Worm (Caenorhabditis elegans): ENCODE measurements around the gene F15H10.12.

ce11 chrV:10361830-10362397 is 48.0 kb downstream of the F15H10.12 start, which contains the start of gene cash-1:
- TF ChIP-seq ceh-82 (tag; optimal IDR thresholded peaks at IDR 0.05) (no peak), mdl-1 (tag; optimal IDR thresholded peaks at IDR 0.05) (peak in 1 of 2 experiments; percentile 45), R02D3.7 (tag; optimal IDR thresholded peaks at IDR 0.05) (no peak), ztf-11 (tag; optimal IDR thresholded peaks at IDR 0.05) (no peak), fos-1 (tag; optimal IDR thresholded peaks at IDR 0.05) (peak; percentile 59), ZK546.5 (tag; optimal IDR thresholded peaks at IDR 0.05) (no peak), ztf-4 (tag; optimal IDR thresholded peaks at IDR 0.05) (no peak), elt-3 (tag; optimal IDR thresholded peaks at IDR 0.05) (no peak), nhr-21 (tag; optimal IDR thresholded peaks at IDR 0.05) (peak; percentile 6), aly-2 (tag; optimal IDR thresholded peaks at IDR 0.05) (no peak), nhr-237 (tag; optimal IDR thresholded peaks at IDR 0.05) (no peak), snpc-4 (tag; optimal IDR thresholded peaks at IDR 0.05) (peak; percentile 45)

All from whole organism, L2 larva.